Fruit fly (Drosophila melanogaster): ENCODE results near the gene Tango14.

DNA sequence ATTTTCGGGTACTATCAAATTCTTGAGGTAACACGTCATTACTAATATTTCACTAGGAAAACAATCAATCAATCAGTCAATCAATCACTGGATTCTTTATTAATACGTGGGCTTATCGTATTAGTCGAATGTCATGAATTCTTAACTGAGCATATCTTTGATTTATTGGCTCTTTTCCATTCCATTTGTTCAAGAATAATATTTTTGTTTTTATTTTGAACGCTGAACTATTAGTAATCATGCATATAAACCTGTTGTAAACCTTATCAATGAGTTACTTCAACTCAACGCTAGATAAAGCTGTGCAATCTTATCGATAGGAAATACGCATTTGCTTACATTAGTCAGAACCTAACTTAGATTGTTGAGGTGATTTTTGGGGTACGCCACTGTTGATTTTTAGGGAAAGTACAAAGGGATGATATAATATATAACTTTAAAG is 43.0 kb downstream of the Tango14 start:
- no peak for TF ChIP-seq CG8478 (optimal IDR thresholded peaks at IDR 0.05)
- no peak for TF ChIP-seq usp (GFP tag; optimal IDR thresholded peaks at IDR 0.05)
- no peak for TF ChIP-seq EcR (GFP tag; optimal IDR thresholded peaks at IDR 0.05)
- TF ChIP-seq Dll (optimal IDR thresholded peaks at IDR 0.05) = no peak
- TF ChIP-seq pan (optimal IDR thresholded peaks at IDR 0.05) = no peak
- TF ChIP-seq psq (optimal IDR thresholded peaks at IDR 0.05) = no peak

All from whole organism.